Fruit fly (Drosophila melanogaster): ENCODE data around the gene Axn.
A peak's percentile ranks its signal among the peaks of the same experiment; 100 is the strongest.

The Axn gene

DNA sequence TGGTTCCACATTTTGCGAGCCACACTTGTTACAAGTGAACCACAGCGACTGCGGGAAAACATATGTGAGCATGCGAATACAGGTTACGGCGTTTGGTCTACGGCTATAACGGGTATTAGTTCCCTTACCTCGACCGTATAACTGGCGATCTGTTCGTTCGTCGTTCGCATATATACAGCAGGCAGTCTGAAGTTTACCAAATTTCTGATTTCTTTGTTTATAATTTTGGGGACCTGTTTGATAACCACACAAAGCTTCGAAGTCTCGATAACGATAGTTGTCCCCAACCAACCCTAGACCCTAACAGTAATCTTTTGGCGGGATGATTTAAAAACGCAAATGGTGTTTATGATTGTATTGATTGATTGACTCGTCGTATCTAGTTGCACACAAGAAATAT is 29.5 kb upstream of the Axn start, which contains the start of gene Acph-1 (continued):
- TF ChIP-seq Usf (GFP tag; optimal IDR thresholded peaks at IDR 0.05) (no peak), CG13894 (tag; optimal IDR thresholded peaks at IDR 0.05) (peak; percentile 55), exex (tag; optimal IDR thresholded peaks at IDR 0.05) (no peak), toy (GFP tag; IDR thresholded peaks at IDR 0.05) (no peak), bigmax (GFP tag; optimal IDR thresholded peaks at IDR 0.05) (peak; percentile 32), pb (GFP tag; optimal IDR thresholded peaks at IDR 0.05) (no peak), CG13775 (GFP tag; optimal IDR thresholded peaks at IDR 0.05) (no peak), pzg (GFP tag; optimal IDR thresholded peaks at IDR 0.05) (peak; percentile 40), sisA (GFP tag; IDR thresholded peaks at IDR 0.05) (no peak), CG11398 (GFP tag; optimal IDR thresholded peaks at IDR 0.05) (no peak), her (GFP tag; optimal IDR thresholded peaks at IDR 0.05) (no peak), CG32532 (GFP tag; IDR thresholded peaks at IDR 0.05) (no peak), BtbVII (GFP tag; optimal IDR thresholded peaks at IDR 0.05) (no peak), p53 (GFP tag; optimal IDR thresholded peaks at IDR 0.05) (no peak), CG12155 (GFP tag; optimal IDR thresholded peaks at IDR 0.05) (no peak), btn (GFP tag; optimal IDR thresholded peaks at IDR 0.05) (no peak), Med (GFP tag) (peak; percentile 62), hkb (optimal IDR thresholded peaks at IDR 0.05) (no peak), hkb (GFP tag; IDR thresholded peaks at IDR 0.05) (no peak), CG11456 (GFP tag; IDR thresholded peaks at IDR 0.05) (no peak), Sox102F (GFP tag; optimal IDR thresholded peaks at IDR 0.05) (no peak), mld (GFP tag; IDR thresholded peaks at IDR 0.05; ENCODE audit: partially characterized antibody) (no peak), Sry-δ (GFP tag; optimal IDR thresholded peaks at IDR 0.05) (peak; percentile 46), CG5180 (GFP tag; optimal IDR thresholded peaks at IDR 0.05) (no peak), CG8924 (tag; optimal IDR thresholded peaks at IDR 0.05) (no peak), ac (GFP tag; optimal IDR thresholded peaks at IDR 0.05) (no peak), Fer3 (tag; optimal IDR thresholded peaks at IDR 0.05) (no peak), unc-4 (GFP tag; IDR thresholded peaks at IDR 0.05; ENCODE audit: partially characterized antibody) (peak; percentile 22; the same call in 1 of the 2 replicates), ranshi (GFP tag; IDR thresholded peaks at IDR 0.05) (no peak), BEAF-32 (GFP tag; optimal IDR thresholded peaks at IDR 0.05) (peak; percentile 17), CrebB (tag; optimal IDR thresholded peaks at IDR 0.05) (no peak), CG2116 (GFP tag; optimal IDR thresholded peaks at IDR 0.05) (peak; percentile 98), CG10431 (GFP tag; optimal IDR thresholded peaks at IDR 0.05) (no peak), CG15479 (GFP tag; optimal IDR thresholded peaks at IDR 0.05) (no peak), CG12299 (tag; optimal IDR thresholded peaks at IDR 0.05) (no peak), CG7556 (GFP tag; optimal IDR thresholded peaks at IDR 0.05) (no peak), fd102C (GFP tag; optimal IDR thresholded peaks at IDR 0.05) (no peak), CG4730 (GFP tag; IDR thresholded peaks at IDR 0.05) (no peak), run (tag; optimal IDR thresholded peaks at IDR 0.05) (no peak), Chrac-16 (GFP tag; optimal IDR thresholded peaks at IDR 0.05) (no peak), MESR4 (GFP tag; optimal IDR thresholded peaks at IDR 0.05) (peak; percentile 62), dpn (GFP tag; optimal IDR thresholded peaks at IDR 0.05) (no peak), CkIIα-i1 (GFP tag; IDR thresholded peaks at IDR 0.05) (no peak), CG3407 (GFP tag; optimal IDR thresholded peaks at IDR 0.05) (no peak), sd (tag; optimal IDR thresholded peaks at IDR 0.05) (no peak), ems (GFP tag; optimal IDR thresholded peaks at IDR 0.05) (no peak), chinmo (GFP tag; IDR thresholded peaks at IDR 0.05; ENCODE audit: partially characterized antibody) (no peak), CG9609 (GFP tag; optimal IDR thresholded peaks at IDR 0.05) (no peak), stc (GFP tag; IDR thresholded peaks at IDR 0.05) (no peak), CG5953 (GFP tag; IDR thresholded peaks at IDR 0.05) (no peak), Ssrp (tag; optimal IDR thresholded peaks at IDR 0.05) (no peak), phol (tag; optimal IDR thresholded peaks at IDR 0.05) (no peak)

All from whole organism, embryonic.